Worm (Caenorhabditis elegans): ENCODE results near the gene rnf-121.

DNA sequence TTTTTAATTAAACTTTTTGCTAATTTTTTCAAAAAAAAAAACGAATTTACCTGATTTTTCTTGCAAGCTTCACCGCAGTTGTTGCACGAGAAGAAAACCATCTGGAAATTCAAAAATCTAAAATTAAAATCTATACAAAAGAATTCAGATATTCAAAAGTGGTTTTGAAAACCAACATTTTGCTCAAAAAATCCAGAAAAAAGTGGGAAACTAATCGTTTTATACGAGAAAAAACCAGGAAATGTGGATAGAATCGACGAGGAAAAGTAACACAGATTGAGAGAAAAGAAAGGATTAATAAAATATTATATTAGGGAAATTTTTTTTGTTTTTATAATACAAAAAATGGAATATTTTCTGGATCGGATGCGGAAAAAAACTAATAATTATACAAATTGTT, 6.7 kb downstream of the rnf-121 start, which contains the start of gene C16C10.8:
- TF ChIP-seq him-1 (tag; optimal IDR thresholded peaks at IDR 0.05) (no peak), W03F9.2 (tag; optimal IDR thresholded peaks at IDR 0.05) (no peak)

All from whole organism, L4/young adult.